Fruit fly (Drosophila melanogaster) whole organism, larva: Measurements from ENCODE around the gene CG6675.

ENCODE experiments used
- noc ChIP-seq: fragments of 200-800 bp; sonication (Bioruptor generic); optimal IDR thresholded peaks from 3 replicates; lab custom pipeline; 2019; ENCODE audit warnings: missing biosample characterization, mild to moderate bottlenecking, missing genetic modification characterization, moderate library complexity

Gene CG6675

dm6 chr2L:22144127-22144526 lies 35.4 kb downstream of the CG6675 start:
- TF ChIP-seq noc (tag; lab: Kevin White, UChicago) = no peak

DNA sequence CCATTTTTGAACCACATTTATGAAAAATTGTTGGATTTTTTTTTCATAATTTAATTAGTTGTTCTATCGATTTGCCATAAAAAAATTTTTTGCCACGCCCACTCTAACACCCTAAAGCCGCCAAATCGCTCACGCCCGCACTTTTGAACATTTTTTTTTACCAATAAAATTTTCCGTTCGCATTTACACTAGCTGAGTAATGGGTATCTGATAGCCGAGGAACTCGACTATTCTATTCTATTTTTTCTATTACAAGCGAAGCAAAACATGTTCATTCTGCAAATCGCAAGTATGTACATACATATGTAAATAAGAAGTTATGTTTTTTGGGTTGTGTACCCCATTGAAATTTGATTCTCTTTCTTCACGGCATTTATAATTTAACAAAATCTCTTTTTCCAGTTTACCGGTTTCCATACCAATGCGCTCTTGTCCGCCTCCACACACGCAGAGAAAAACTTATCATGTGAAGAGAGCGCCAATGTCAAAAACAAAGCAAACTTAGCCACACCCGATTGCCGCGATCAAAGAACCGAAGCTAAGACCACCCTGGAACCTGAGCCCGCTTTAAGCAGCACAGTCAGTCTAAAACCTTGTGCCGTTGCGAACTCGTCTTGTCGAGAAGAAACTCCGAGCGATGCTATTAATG lies 36.6 kb downstream of the CG6675 start:
- TF ChIP-seq noc (tag; lab: Kevin White, UChicago) = no peak

- TF ChIP-seq noc (tag; lab: Kevin White, UChicago) = no peak
Observed at dm6 chr2L:22146247-22146646, 37.5 kb downstream of the CG6675 start.

DNA sequence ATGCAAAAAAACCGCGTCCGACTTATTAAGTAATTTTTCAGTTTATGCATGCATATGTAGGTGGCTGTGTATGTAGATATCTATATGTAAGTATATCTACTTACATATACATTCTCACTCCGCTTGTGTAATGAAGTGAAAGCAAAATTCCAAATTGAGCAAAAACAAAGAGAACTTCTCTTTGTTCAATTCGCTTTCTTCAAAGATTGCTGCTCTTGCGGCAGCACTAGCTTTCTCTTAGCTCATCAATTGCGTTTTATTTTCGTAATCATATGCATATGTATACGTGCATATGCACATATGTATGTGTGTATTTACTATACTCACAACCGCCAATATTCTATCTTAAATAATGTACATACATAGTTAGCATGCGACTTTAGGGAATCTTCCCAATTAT lies 39.9 kb downstream of the CG6675 start:
- TF ChIP-seq noc (tag; lab: Kevin White, UChicago) = no peak

- TF ChIP-seq noc (tag; lab: Kevin White, UChicago) = no peak
Observed at dm6 chr2L:22151323-22151722, 42.6 kb downstream of the CG6675 start, which contains the start of gene dunk. Gene dunk, plus strand, starts transcription at chr2L:22151623.

DNA sequence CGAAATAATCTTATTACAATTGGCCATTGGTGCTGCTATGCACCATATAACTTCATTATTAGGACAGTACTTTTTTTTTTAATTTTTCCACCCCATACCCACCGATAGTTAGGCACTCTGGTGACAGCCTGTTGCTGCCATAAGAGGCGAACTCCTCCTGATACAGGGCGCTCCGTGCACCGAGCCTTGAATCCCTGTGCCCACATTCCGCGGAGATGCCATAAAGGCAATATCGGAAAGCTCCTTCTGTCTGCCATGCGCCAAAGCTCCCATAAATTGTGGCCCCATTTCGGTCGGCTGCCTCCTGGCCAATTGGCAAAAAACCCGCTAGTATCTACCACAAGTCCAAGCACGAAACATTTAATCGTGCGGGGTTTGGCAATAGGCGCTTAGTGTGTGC lies 44.5 kb downstream of the CG6675 start:
- no peak for TF ChIP-seq noc (tag; lab: Kevin White, UChicago)

- TF ChIP-seq noc (tag; lab: Kevin White, UChicago) = no peak
Observed at dm6 chr2L:22159800-22160199, 51.0 kb downstream of the CG6675 start.
